Worm (Caenorhabditis elegans): ENCODE results near the gene F32D8.2.

F32D8.2 gene

DNA sequence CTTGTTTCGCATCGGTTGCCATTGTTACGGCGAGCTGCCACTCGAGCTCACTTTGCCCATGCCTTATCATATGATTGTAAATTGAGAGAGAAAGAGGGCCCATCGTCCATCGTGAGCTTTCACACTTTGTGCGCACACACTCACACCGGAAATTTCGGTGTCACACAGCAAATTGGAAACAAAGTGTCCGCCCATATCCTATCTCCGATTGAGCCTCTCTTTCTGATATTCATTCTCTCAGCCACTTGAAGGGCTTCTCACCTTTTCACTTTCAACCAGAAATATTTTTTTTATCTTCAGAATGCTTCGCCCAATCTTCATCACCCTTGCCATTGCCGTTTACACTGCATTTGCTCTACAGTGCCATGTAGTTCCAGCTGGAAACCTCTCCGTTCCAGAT, 45.9 kb downstream of the F32D8.2 start, which contains the start of gene F58B4.3:
Gene F58B4.3 (plus strand): TSS at position 301 of the 400 bp plus-strand sequence.
- TF ChIP-seq ztf-11 (tag; optimal IDR thresholded peaks at IDR 0.05) (no peak), mep-1 (tag; optimal IDR thresholded peaks at IDR 0.05) (no peak), snpc-4 (tag; optimal IDR thresholded peaks at IDR 0.05) (no peak), unc-62 (GFP tag; optimal IDR thresholded peaks at IDR 0.05) (no peak), blmp-1 (tag; optimal IDR thresholded peaks at IDR 0.05) (no peak), sptf-1 (tag; optimal IDR thresholded peaks at IDR 0.05) (no peak)

- TF ChIP-seq snpc-4 (tag; optimal IDR thresholded peaks at IDR 0.05) (no peak), unc-39 (tag; optimal IDR thresholded peaks at IDR 0.05) (no peak), nhr-2 (tag; optimal IDR thresholded peaks at IDR 0.05) (no peak), cnd-1 (tag; optimal IDR thresholded peaks at IDR 0.05) (no peak), unc-62 (GFP tag; optimal IDR thresholded peaks at IDR 0.05) (no peak), lsy-2 (tag; optimal IDR thresholded peaks at IDR 0.05) (no peak), ces-1 (GFP tag; optimal IDR thresholded peaks at IDR 0.05) (no peak), mab-5 (tag; optimal IDR thresholded peaks at IDR 0.05) (no peak), mls-2 (tag; optimal IDR thresholded peaks at IDR 0.05) (no peak), sem-2 (GFP tag; optimal IDR thresholded peaks at IDR 0.05) (no peak), drap-1 (GFP tag; optimal IDR thresholded peaks at IDR 0.05) (no peak), M03D4.4 (tag; optimal IDR thresholded peaks at IDR 0.05) (no peak), blmp-1 (tag; optimal IDR thresholded peaks at IDR 0.05) (no peak), ceh-39 (tag; optimal IDR thresholded peaks at IDR 0.05) (no peak), nhr-237 (tag; optimal IDR thresholded peaks at IDR 0.05) (no peak), elt-3 (tag; optimal IDR thresholded peaks at IDR 0.05) (no peak), ztf-11 (tag; optimal IDR thresholded peaks at IDR 0.05) (no peak)
These were observed 47.6 kb downstream of the F32D8.2 start, which contains the start of gene scvp-1 for ce11 chrV:10931189-10931588. scvp-1 (minus strand) TSS chrV:10931289.

DNA sequence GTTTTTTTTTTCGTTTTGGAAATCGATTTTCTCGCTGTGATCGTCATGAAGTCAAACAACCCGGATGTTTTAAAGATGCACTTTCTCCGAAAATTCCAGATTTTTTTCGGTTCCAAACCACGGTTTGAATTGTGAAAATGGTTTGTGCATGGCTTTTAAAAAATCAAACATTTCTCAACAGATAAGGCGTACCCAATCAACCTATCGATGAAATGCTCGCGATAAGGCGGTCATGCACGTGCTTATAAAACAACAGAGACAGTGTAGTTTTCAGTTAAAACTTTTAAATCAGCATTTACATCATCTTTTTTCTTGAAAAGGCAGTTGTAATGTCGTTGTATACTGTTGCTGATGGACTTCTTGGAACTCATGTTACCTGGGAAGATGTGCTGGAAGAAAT, 48.8 kb downstream of the F32D8.2 start, which contains the start of gene F58B4.5:
Gene F58B4.5 (plus strand): TSS at position 283 of the 400 bp plus-strand sequence.
- TF ChIP-seq lsy-2 (tag; optimal IDR thresholded peaks at IDR 0.05) (no peak), unc-120 (tag; optimal IDR thresholded peaks at IDR 0.05; ENCODE audit: poor library complexity, severe bottlenecking) (no peak), drap-1 (GFP tag; optimal IDR thresholded peaks at IDR 0.05) (no peak), zip-8 (tag; optimal IDR thresholded peaks at IDR 0.05) (no peak), nhr-237 (tag; optimal IDR thresholded peaks at IDR 0.05) (no peak), cnd-1 (tag; optimal IDR thresholded peaks at IDR 0.05) (no peak), ces-1 (GFP tag; optimal IDR thresholded peaks at IDR 0.05) (no peak), nhr-28 (tag; optimal IDR thresholded peaks at IDR 0.05) (no peak)

Data from whole organism, mixed stage, embryonic.